Fruit fly (Drosophila melanogaster): Measurements from ENCODE around the gene CG13738.

CG13738 gene

DNA sequence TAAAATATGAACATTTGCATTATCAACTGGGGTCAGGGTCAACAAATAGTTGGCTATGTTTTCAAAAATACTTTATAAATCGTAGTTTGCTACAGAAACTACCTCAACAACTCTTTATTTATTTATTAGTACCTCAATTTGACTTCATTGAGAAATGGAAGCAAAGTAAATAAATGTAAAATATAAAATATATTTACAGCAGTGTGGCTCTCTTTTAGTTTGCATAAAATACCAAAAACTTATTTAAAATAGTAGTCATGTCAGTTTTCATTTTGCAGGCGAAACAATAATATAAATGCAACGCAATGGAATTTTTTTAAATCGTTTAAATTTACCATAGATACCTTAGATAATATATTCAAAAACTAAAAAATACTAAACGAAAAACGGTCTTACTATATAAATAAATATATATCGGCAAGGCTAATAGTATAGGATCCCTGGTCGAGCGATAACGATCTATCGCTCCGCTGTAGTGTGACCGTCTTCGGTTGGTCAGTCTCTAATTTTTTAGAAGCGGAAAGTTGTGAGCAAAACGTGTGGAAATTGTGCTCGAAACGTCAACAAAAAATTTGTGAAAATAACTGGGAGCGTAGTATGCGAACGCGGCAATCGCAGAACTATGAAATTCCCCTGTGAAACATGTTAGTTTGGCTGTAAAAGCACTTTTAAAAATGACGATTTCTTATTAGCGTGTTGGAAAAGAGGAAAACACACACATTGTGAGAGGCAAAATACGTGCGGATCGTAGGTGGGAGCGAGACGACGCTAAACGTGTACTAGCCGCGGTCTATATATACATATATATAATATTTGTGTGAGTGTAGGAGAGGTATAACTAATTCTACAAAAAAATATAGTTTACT lies 28.6 kb upstream of the CG13738 start, which contains the start of the genes Nprl3 and upSET (continued):
- TF ChIP-seq Asciz (GFP tag; optimal IDR thresholded peaks at IDR 0.05) (peak; percentile 18), CG31365 (tag; optimal IDR thresholded peaks at IDR 0.05) (no peak), Med (GFP tag) (peak; percentile 81), psq (GFP tag; optimal IDR thresholded peaks at IDR 0.05) (no peak), Ets97D (GFP tag; optimal IDR thresholded peaks at IDR 0.05) (peak; percentile 65), vnd (GFP tag; IDR thresholded peaks at IDR 0.05; ENCODE audit: partially characterized antibody) (peak; percentile 81), tna (GFP tag; IDR thresholded peaks at IDR 0.05; ENCODE audit: partially characterized antibody) (peak; percentile 83), ro (GFP tag; IDR thresholded peaks at IDR 0.05) (no peak), ems (GFP tag; optimal IDR thresholded peaks at IDR 0.05) (no peak), gfzf (GFP tag; optimal IDR thresholded peaks at IDR 0.05) (peak; percentile 84), nom (GFP tag; optimal IDR thresholded peaks at IDR 0.05) (peak; percentile 40), row (GFP tag; IDR thresholded peaks at IDR 0.05) (peak; percentile 54), vvl (GFP tag; IDR thresholded peaks at IDR 0.05) (0 out of 2 replicates have a peak, but pooled peaks have one; percentile 2), lbe (GFP tag; optimal IDR thresholded peaks at IDR 0.05) (no peak), CG4424 (GFP tag; optimal IDR thresholded peaks at IDR 0.05) (peak; percentile 14), CG3847 (GFP tag; IDR thresholded peaks at IDR 0.05) (peak; percentile 44; the same call in 1 of the 2 replicates), CG11723 (GFP tag; optimal IDR thresholded peaks at IDR 0.05) (no peak), CG3838 (GFP tag; optimal IDR thresholded peaks at IDR 0.05) (no peak), tx (GFP tag; optimal IDR thresholded peaks at IDR 0.05) (no peak), Atf-2 (GFP tag; optimal IDR thresholded peaks at IDR 0.05) (no peak), Dll (GFP tag; IDR thresholded peaks at IDR 0.05; ENCODE audit: partially characterized antibody) (peak; percentile 90), CG7556 (GFP tag; optimal IDR thresholded peaks at IDR 0.05) (no peak), gsb-n (tag; optimal IDR thresholded peaks at IDR 0.05) (no peak), CG17361 (GFP tag; IDR thresholded peaks at IDR 0.05) (peak; percentile 63; the same call in 2 of the 3 replicates), CG18599 (GFP tag; optimal IDR thresholded peaks at IDR 0.05) (no peak), Hr51 (GFP tag; optimal IDR thresholded peaks at IDR 0.05) (peak in 1 of 2 experiments; percentile 25), MESR4 (GFP tag; optimal IDR thresholded peaks at IDR 0.05) (peak; percentile 40), MTF-1 (GFP tag; optimal IDR thresholded peaks at IDR 0.05; ENCODE audit: borderline replicate concordance) (no peak), E2f1 (GFP tag; IDR thresholded peaks at IDR 0.05) (no peak), CG13287 (GFP tag; IDR thresholded peaks at IDR 0.05; ENCODE audit: partially characterized antibody) (peak; percentile 88), CG34376 (GFP tag; optimal IDR thresholded peaks at IDR 0.05) (no peak), bbx (GFP tag; IDR thresholded peaks at IDR 0.05; ENCODE audit: partially characterized antibody) (peak; percentile 90), Bteb2 (GFP tag; optimal IDR thresholded peaks at IDR 0.05) (no peak), HLH3B (GFP tag; IDR thresholded peaks at IDR 0.05) (no peak), trem (tag; optimal IDR thresholded peaks at IDR 0.05) (peak; percentile 88), CG11398 (GFP tag; optimal IDR thresholded peaks at IDR 0.05) (no peak), CG18262 (tag; optimal IDR thresholded peaks at IDR 0.05) (peak; percentile 4), crp (GFP tag; optimal IDR thresholded peaks at IDR 0.05) (peak in 1 of 2 experiments; percentile 26), CG34224 (GFP tag; IDR thresholded peaks at IDR 0.05; ENCODE audit: partially characterized antibody) (peak; percentile 81), Blimp-1 (GFP tag; optimal IDR thresholded peaks at IDR 0.05) (no peak), CTCF (GFP tag; optimal IDR thresholded peaks at IDR 0.05) (peak; percentile 3), dm (GFP tag; optimal IDR thresholded peaks at IDR 0.05) (peak; percentile 52), lab (GFP tag; optimal IDR thresholded peaks at IDR 0.05) (peak; percentile 45), pho (GFP tag; optimal IDR thresholded peaks at IDR 0.05) (peak; percentile 16), CG3995 (GFP tag; optimal IDR thresholded peaks at IDR 0.05) (no peak), CG42726 (GFP tag; IDR thresholded peaks at IDR 0.05; ENCODE audit: partially characterized antibody) (peak; percentile 89), dysf (GFP tag; IDR thresholded peaks at IDR 0.05) (no peak), CG12744 (GFP tag; optimal IDR thresholded peaks at IDR 0.05) (no peak)

Measured in whole organism, embryonic.